Fruit fly (Drosophila melanogaster): ENCODE data around the gene Mayo.
A peak's percentile ranks its signal among the peaks of the same experiment; 100 is the strongest.

Gene Mayo

dm6 chr3R:31064653-31065322 lies 44.2 kb downstream of the Mayo start, which contains the start of gene Sox100B (continued):
- peak; percentile 14; the same call in 1 of the 2 replicates for TF ChIP-seq CG4360 (GFP tag; IDR thresholded peaks at IDR 0.05)
- TF ChIP-seq CG33557 (GFP tag; optimal IDR thresholded peaks at IDR 0.05) = peak; percentile 87
- TF ChIP-seq fd64A (GFP tag; optimal IDR thresholded peaks at IDR 0.05) = no peak
- no peak for TF ChIP-seq slp2 (GFP tag; optimal IDR thresholded peaks at IDR 0.05)
- no peak for TF ChIP-seq CG11398 (GFP tag; optimal IDR thresholded peaks at IDR 0.05)
- TF ChIP-seq org-1 (GFP tag; optimal IDR thresholded peaks at IDR 0.05) = peak; percentile 22
- TF ChIP-seq CG12219 (GFP tag; optimal IDR thresholded peaks at IDR 0.05) = peak; percentile 30
- no peak for TF ChIP-seq corto (GFP tag; optimal IDR thresholded peaks at IDR 0.05)
- TF ChIP-seq nau (GFP tag; optimal IDR thresholded peaks at IDR 0.05) = no peak
- no peak for TF ChIP-seq vnd (GFP tag; IDR thresholded peaks at IDR 0.05; ENCODE audit: partially characterized antibody)
- TF ChIP-seq CG2889 (GFP tag; IDR thresholded peaks at IDR 0.05) = no peak
- peak; percentile 57; the same call in 1 of the 3 replicates for TF ChIP-seq CG7357 (GFP tag; IDR thresholded peaks at IDR 0.05)
- TF ChIP-seq Ssrp (tag; optimal IDR thresholded peaks at IDR 0.05) = peak; percentile 81
- peak; percentile 29 for TF ChIP-seq Lhr (GFP tag; optimal IDR thresholded peaks at IDR 0.05)
- TF ChIP-seq gro (GFP tag; optimal IDR thresholded peaks at IDR 0.05) = no peak
- TF ChIP-seq disco-r (GFP tag; optimal IDR thresholded peaks at IDR 0.05) = no peak
- TF ChIP-seq peb (GFP tag; IDR thresholded peaks at IDR 0.05) = 0 out of 2 replicates have a peak, but pooled peaks have one; percentile 43
- TF ChIP-seq NC2α (GFP tag; optimal IDR thresholded peaks at IDR 0.05) = no peak
- peak; percentile 34 for TF ChIP-seq CG18764 (GFP tag; optimal IDR thresholded peaks at IDR 0.05)
- no peak for TF ChIP-seq CG17802 (tag; optimal IDR thresholded peaks at IDR 0.05)
- TF ChIP-seq crol (GFP tag; IDR thresholded peaks at IDR 0.05) = peak; percentile 76
- TF ChIP-seq Dbx (GFP tag; IDR thresholded peaks at IDR 0.05) = no peak
- no peak for TF ChIP-seq CG1832 (GFP tag; optimal IDR thresholded peaks at IDR 0.05)
- TF ChIP-seq CG32772 (GFP tag; IDR thresholded peaks at IDR 0.05) = peak; percentile 74
- no peak for TF ChIP-seq wdn (GFP tag; IDR thresholded peaks at IDR 0.05)
- no peak for TF ChIP-seq Scr (GFP tag; IDR thresholded peaks at IDR 0.05; ENCODE audit: partially characterized antibody)
- TF ChIP-seq CG8388 (GFP tag; optimal IDR thresholded peaks at IDR 0.05) = peak; percentile 71
- TF ChIP-seq Fer3 (tag; optimal IDR thresholded peaks at IDR 0.05) = peak; percentile 33
- peak; percentile 64 for TF ChIP-seq Hsf (GFP tag; optimal IDR thresholded peaks at IDR 0.05)
- TF ChIP-seq CG18476 (GFP tag; optimal IDR thresholded peaks at IDR 0.05) = no peak
- peak; percentile 86 for TF ChIP-seq Deaf1 (tag; optimal IDR thresholded peaks at IDR 0.05)
- TF ChIP-seq NC2β (GFP tag; optimal IDR thresholded peaks at IDR 0.05) = no peak
- TF ChIP-seq CG16779 (GFP tag; IDR thresholded peaks at IDR 0.05) = no peak
- TF ChIP-seq CG9876 (GFP tag; optimal IDR thresholded peaks at IDR 0.05) = no peak
- TF ChIP-seq tgo (GFP tag; IDR thresholded peaks at IDR 0.05) = peak; percentile 63; the same call in 2 of the 3 replicates
- no peak for TF ChIP-seq Hr39 (optimal IDR thresholded peaks at IDR 0.05)
- TF ChIP-seq Lpt (GFP tag; optimal IDR thresholded peaks at IDR 0.05) = no peak
- TF ChIP-seq CG2116 (GFP tag; optimal IDR thresholded peaks at IDR 0.05) = peak; percentile 19
- TF ChIP-seq row (GFP tag; IDR thresholded peaks at IDR 0.05) = peak; percentile 84
- TF ChIP-seq ttk (GFP tag; IDR thresholded peaks at IDR 0.05) = peak; percentile 47; the same call in 1 of the 2 replicates
- no peak; the same call in 1 of the 2 replicates for TF ChIP-seq Nf-YA (GFP tag; IDR thresholded peaks at IDR 0.05)
- no peak for TF ChIP-seq BtbVII (GFP tag; optimal IDR thresholded peaks at IDR 0.05)
- no peak for TF ChIP-seq Poxn (GFP tag; IDR thresholded peaks at IDR 0.05)
- peak; percentile 70 for TF ChIP-seq Blimp-1 (GFP tag; optimal IDR thresholded peaks at IDR 0.05)
- no peak for TF ChIP-seq so (GFP tag; IDR thresholded peaks at IDR 0.05)
- TF ChIP-seq chn (GFP tag; optimal IDR thresholded peaks at IDR 0.05) = peak; percentile 6
- TF ChIP-seq Hr51 (GFP tag; optimal IDR thresholded peaks at IDR 0.05) = peak in 1 of 2 experiments; percentile 49
- TF ChIP-seq CG6272 (GFP tag; IDR thresholded peaks at IDR 0.05) = peak; percentile 60; the same call in 1 of the 2 replicates
- TF ChIP-seq zfh2 (GFP tag; optimal IDR thresholded peaks at IDR 0.05) = no peak
- TF ChIP-seq Sin3A (optimal IDR thresholded peaks at IDR 0.05) = no peak
- TF ChIP-seq sna (GFP tag; IDR thresholded peaks at IDR 0.05; ENCODE audit: partially characterized antibody) = no peak

All from whole organism, embryonic.